Fruit fly (Drosophila melanogaster) whole organism, embryonic: Measurements from ENCODE around the gene CG13837.

Experiments
- Ada2b ChIP-seq: fragments of 200-800 bp; sonication (Bioruptor generic); IDR thresholded peaks from 2 replicates; pipeline ENCODE4 v1.3.6; 2022; ENCODE audit warnings: missing biosample characterization, missing genetic modification characterization
- Atf6 ChIP-seq: fragments of 200-800 bp; sonication (Bioruptor generic); IDR thresholded peaks from 2 replicates; pipeline ENCODE4 v1.3.6; 2022; ENCODE audit warnings: missing biosample characterization, missing genetic modification characterization
- BEAF-32 ChIP-seq: fragments of 200-800 bp; sonication (Bioruptor generic); optimal IDR thresholded peaks from 3 replicates; lab custom pipeline; 2017; ENCODE audit warnings: missing biosample characterization, missing genetic modification characterization, mild to moderate bottlenecking, moderate library complexity, missing genetic modification reagents
- BtbVII ChIP-seq: fragments of 200-800 bp; sonication (Bioruptor generic); optimal IDR thresholded peaks from 3 replicates; lab custom pipeline; 2017; ENCODE audit warnings: missing biosample characterization, mild to moderate bottlenecking, missing genetic modification characterization
- CG1233 ChIP-seq: fragments of 200-800 bp; sonication (Bioruptor generic); optimal IDR thresholded peaks from 4 replicates; lab custom pipeline; 2018; ENCODE audit warnings: missing biosample characterization, mild to moderate bottlenecking, missing genetic modification characterization
- CG12942 ChIP-seq: fragments of 200-800 bp; sonication (Bioruptor generic); optimal IDR thresholded peaks from 3 replicates; lab custom pipeline; 2016; ENCODE audit warnings: missing biosample characterization, missing genetic modification characterization
- CG13123 ChIP-seq: fragments of 200-800 bp; sonication (Bioruptor generic); optimal IDR thresholded peaks from 2 replicates; lab custom pipeline; 2016; ENCODE audit warnings: missing biosample characterization, missing genetic modification characterization
- CG1529 ChIP-seq: fragments of 200-800 bp; sonication (Bioruptor generic); optimal IDR thresholded peaks from 3 replicates; lab custom pipeline; 2018; ENCODE audit warnings: missing biosample characterization, missing genetic modification characterization
- CG15696 ChIP-seq: fragments of 200-800 bp; sonication (Bioruptor generic); optimal IDR thresholded peaks from 2 replicates; lab custom pipeline; 2019; ENCODE audit warnings: missing biosample characterization, mild to moderate bottlenecking, missing genetic modification characterization, moderate library complexity
- CG17186 ChIP-seq: fragments of 200-800 bp; sonication (Bioruptor generic); optimal IDR thresholded peaks from 3 replicates; lab custom pipeline; 2017; ENCODE audit warnings: missing biosample characterization, missing genetic modification reagents, missing genetic modification characterization
- CG17385 ChIP-seq: fragments of 200-800 bp; sonication (Bioruptor generic); optimal IDR thresholded peaks from 3 replicates; lab custom pipeline; 2018; ENCODE audit warnings: missing biosample characterization, mild to moderate bottlenecking, missing genetic modification characterization
- CG18262 ChIP-seq: fragments of 200-800 bp; optimal IDR thresholded peaks from 3 replicates; lab custom pipeline; 2019; ENCODE audit warnings: missing biosample characterization, mild to moderate bottlenecking, missing genetic modification characterization, moderate library complexity
- CG1832 ChIP-seq: fragments of 200-800 bp; sonication (Bioruptor generic); optimal IDR thresholded peaks from 2 replicates; lab custom pipeline; 2017; ENCODE audit warnings: missing biosample characterization, mild to moderate bottlenecking, missing genetic modification characterization, inconsistent platforms
- CG18619 ChIP-seq: fragments of 200-800 bp; sonication (Bioruptor generic); optimal IDR thresholded peaks from 3 replicates; lab custom pipeline; 2017; ENCODE audit warnings: missing biosample characterization, mild to moderate bottlenecking, missing genetic modification characterization
- CG2199 ChIP-seq: fragments of 200-800 bp; sonication (Bioruptor generic); IDR thresholded peaks from 3 replicates; pipeline ENCODE4 v1.3.6; 2022; ENCODE audit warnings: missing biosample characterization, missing genetic modification characterization
- CG3838 ChIP-seq: fragments of 200-800 bp; sonication (Bioruptor generic); optimal IDR thresholded peaks from 3 replicates; lab custom pipeline; 2016; ENCODE audit warnings: missing biosample characterization, missing genetic modification characterization
- CG3847 ChIP-seq: fragments of 200-800 bp; sonication (Bioruptor generic); IDR thresholded peaks from 2 replicates; pipeline ENCODE4 v1.3.6; 2022; ENCODE audit warnings: missing biosample characterization, missing genetic modification characterization
- CG6791 ChIP-seq: fragments of 200-800 bp; sonication (Bioruptor generic); IDR thresholded peaks from 3 replicates; pipeline ENCODE4 v1.3.6; 2022; ENCODE audit warnings: missing biosample characterization, missing genetic modification characterization; ENCODE audit not compliant: partially characterized antibody
- CG9609 ChIP-seq: fragments of 200-800 bp; sonication (Bioruptor generic); optimal IDR thresholded peaks from 3 replicates; lab custom pipeline; 2016; ENCODE audit warnings: missing biosample characterization, missing genetic modification characterization
- CG9727 ChIP-seq: fragments of 200-800 bp; sonication (Bioruptor generic); optimal IDR thresholded peaks from 3 replicates; lab custom pipeline; 2017; ENCODE audit warnings: missing biosample characterization, mild to moderate bottlenecking, missing genetic modification characterization
- CG9876 ChIP-seq: fragments of 200-800 bp; sonication (Bioruptor generic); optimal IDR thresholded peaks from 2 replicates; lab custom pipeline; 2016; ENCODE audit warnings: missing biosample characterization, missing genetic modification characterization
- CG9932 ChIP-seq: fragments of 200-800 bp; sonication (Bioruptor generic); IDR thresholded peaks from 2 replicates; pipeline ENCODE4 v1.3.6; 2022; ENCODE audit warnings: missing biosample characterization, missing genetic modification characterization
- Chrac-16 ChIP-seq: fragments of 200-800 bp; sonication (Bioruptor generic); optimal IDR thresholded peaks from 3 replicates; lab custom pipeline; 2016; ENCODE audit warnings: missing biosample characterization, missing genetic modification characterization
- CrebB ChIP-seq: fragments of 200-800 bp; sonication (Bioruptor generic); optimal IDR thresholded peaks from 3 replicates; lab custom pipeline; 2018; ENCODE audit warnings: missing biosample characterization, mild to moderate bottlenecking, missing genetic modification characterization
- GATAe ChIP-seq: fragments of 200-800 bp; sonication (Bioruptor generic); conservative IDR thresholded peaks from 2 replicates; pipeline ENCODE4 v1.3.6; 2022; ENCODE audit warnings: missing biosample characterization, missing genetic modification characterization
- HLH54F ChIP-seq: fragments of 200-800 bp; sonication (Bioruptor generic); optimal IDR thresholded peaks from 3 replicates; lab custom pipeline; 2016; ENCODE audit warnings: missing biosample characterization, missing genetic modification characterization
- Hr51 ChIP-seq, 2 experiments: fragments of 200-800 bp; sonication (Bioruptor generic); optimal IDR thresholded peaks; 2 replicates in 1 of 2; 3 replicates in 1 of 2; lab custom pipeline; 2016 to 2018; ENCODE audit warnings: missing biosample characterization in 2 of 2, missing genetic modification characterization in 2 of 2, mild to moderate bottlenecking in 1 of 2, moderate library complexity in 1 of 2
- MTF-1 ChIP-seq: fragments of 200-800 bp; sonication (Bioruptor generic); optimal IDR thresholded peaks from 2 replicates; lab custom pipeline; 2018; ENCODE audit warnings: missing biosample characterization, mild to moderate bottlenecking, missing genetic modification characterization, borderline replicate concordance
- NfI ChIP-seq: fragments of 200-800 bp; sonication (Bioruptor generic); optimal IDR thresholded peaks from 3 replicates; lab custom pipeline; 2018; ENCODE audit warnings: missing biosample characterization, mild to moderate bottlenecking, missing genetic modification characterization, moderate library complexity
- Spps ChIP-seq: fragments of 200-800 bp; sonication (Bioruptor generic); optimal IDR thresholded peaks from 2 replicates; lab custom pipeline; 2018; ENCODE audit warnings: missing biosample characterization, mild to moderate bottlenecking, missing genetic modification characterization
- Ssrp ChIP-seq: fragments of 200-800 bp; sonication (Bioruptor generic); optimal IDR thresholded peaks from 2 replicates; lab custom pipeline; 2018; ENCODE audit warnings: missing biosample characterization, mild to moderate bottlenecking, missing genetic modification characterization, moderate library complexity
- cas ChIP-seq: fragments of 200-800 bp; sonication (Bioruptor generic); IDR thresholded peaks from 2 replicates; pipeline ENCODE4 v1.3.6; 2022; ENCODE audit warnings: missing biosample characterization, missing genetic modification characterization
- chinmo ChIP-seq: fragments of 200-800 bp; sonication (Bioruptor generic); IDR thresholded peaks from 4 replicates; pipeline ENCODE4 v1.3.6; 2022; ENCODE audit warnings: missing biosample characterization, missing genetic modification characterization; ENCODE audit not compliant: partially characterized antibody
- dimm ChIP-seq: fragments of 200-800 bp; sonication (Bioruptor generic); IDR thresholded peaks from 2 replicates; pipeline ENCODE4 v1.3.6; 2022; ENCODE audit warnings: missing biosample characterization, missing genetic modification characterization
- fd64A ChIP-seq: fragments of 200-800 bp; sonication (Bioruptor generic); optimal IDR thresholded peaks from 3 replicates; lab custom pipeline; 2018; ENCODE audit warnings: missing biosample characterization, mild to moderate bottlenecking, missing genetic modification characterization
- fd96Cb ChIP-seq: fragments of 200-800 bp; sonication (Bioruptor generic); optimal IDR thresholded peaks from 2 replicates; lab custom pipeline; 2018; ENCODE audit warnings: missing biosample characterization, mild to moderate bottlenecking, missing genetic modification characterization, moderate library complexity
- gcm2 ChIP-seq: fragments of 200-800 bp; sonication (Bioruptor generic); optimal IDR thresholded peaks from 2 replicates; lab custom pipeline; 2016; ENCODE audit warnings: missing biosample characterization, missing genetic modification characterization
- grau ChIP-seq: fragments of 200-800 bp; optimal IDR thresholded peaks from 3 replicates; lab custom pipeline; 2019; ENCODE audit warnings: missing biosample characterization, mild to moderate bottlenecking, missing genetic modification characterization, moderate library complexity
- gro ChIP-seq: fragments of 200-800 bp; sonication (Bioruptor generic); optimal IDR thresholded peaks from 2 replicates; lab custom pipeline; 2016; ENCODE audit warnings: missing biosample characterization, missing genetic modification characterization
- insv ChIP-seq, 2 experiments: fragments of 200-800 bp; sonication (Bioruptor generic); optimal IDR thresholded peaks; 3 replicates each; lab custom pipeline; 2016 to 2018; ENCODE audit warnings: missing biosample characterization in 2 of 2, missing genetic modification characterization in 2 of 2
- lilli ChIP-seq: fragments of 200-800 bp; sonication (Bioruptor generic); optimal IDR thresholded peaks from 3 replicates; lab custom pipeline; 2016; ENCODE audit warnings: missing biosample characterization, missing genetic modification characterization
- lmd ChIP-seq: fragments of 200-800 bp; sonication (Bioruptor generic); IDR thresholded peaks from 2 replicates; pipeline ENCODE4 v1.3.6; 2022; ENCODE audit warnings: missing biosample characterization, missing genetic modification characterization
- sc ChIP-seq, 3 experiments: fragments of >200 bp in 2 of 3; fragments of 200-800 bp in 1 of 3; sonication (Bioruptor generic) in 1 of 3; optimal IDR thresholded peaks; 2 replicates in 2 of 3; 3 replicates in 1 of 3; lab custom pipeline; 2017; ENCODE audit warnings: mild to moderate bottlenecking in 1 of 3, missing biosample characterization in 1 of 3, missing genetic modification characterization in 1 of 3, missing genetic modification reagents in 1 of 3
- shn ChIP-seq: fragments of 200-800 bp; sonication (Bioruptor generic); optimal IDR thresholded peaks from 3 replicates; lab custom pipeline; 2016; ENCODE audit warnings: missing biosample characterization, missing genetic modification characterization
- sug ChIP-seq: fragments of 200-800 bp; optimal IDR thresholded peaks from 2 replicates; lab custom pipeline; 2019; ENCODE audit warnings: missing biosample characterization, mild to moderate bottlenecking, missing genetic modification characterization, moderate library complexity
- zf30C ChIP-seq: fragments of 200-800 bp; sonication (Bioruptor generic); optimal IDR thresholded peaks from 3 replicates; lab custom pipeline; 2018; ENCODE audit warnings: missing biosample characterization, mild to moderate bottlenecking, missing genetic modification characterization

CG13837 gene

dm6 chr3R:23058858-23059257 lies 15.1 kb downstream of the CG13837 start, which contains the start of gene Ctns:
Gene Ctns, minus strand, starts transcription at chr3R:23058958.
- TF ChIP-seq HLH54F (GFP tag; lab: Kevin White, UChicago) (no peak), lmd (GFP tag; lab: Robert Waterston, UW) (peak; percentile 15; the same call in 1 of the 2 replicates)
- TF ChIP-seq, all 482 proteins: peak for 1

- TF ChIP-seq CG17385 (GFP tag; lab: Kevin White, UChicago) = no peak
- TF ChIP-seq shn (GFP tag; lab: Kevin White, UChicago) = no peak
- no peak for TF ChIP-seq CG9876 (GFP tag; lab: Kevin White, UChicago)
Measured at dm6 chr3R:23060166-23060565, 16.4 kb downstream of the CG13837 start.

dm6 chr3R:23061209-23061608 lies 17.4 kb downstream of the CG13837 start, which contains the start of the genes sav and Ublcp1:
Gene sav, minus strand, starts transcription at chr3R:23061304.
Gene Ublcp1, plus strand, starts transcription at chr3R:23061493.
- TF ChIP-seq Hr51 (GFP tag; optimal IDR thresholded peaks at IDR 0.05; lab: Kevin White, UChicago) (no peak), Atf6 (GFP tag; lab: Robert Waterston, UW) (no peak; the same call in 1 of the 2 replicates), CG6791 (peak; percentile 88), fd96Cb (tag; lab: Kevin White, UChicago) (no peak), dimm (GFP tag; lab: Robert Waterston, UW) (no peak), gcm2 (GFP tag; lab: Kevin White, UChicago) (no peak), Chrac-16 (GFP tag; lab: Kevin White, UChicago) (peak; percentile 17), CG17186 (GFP tag; lab: Kevin White, UChicago) (no peak), CG9609 (GFP tag; lab: Kevin White, UChicago) (peak; percentile 0), CrebB (tag; lab: Kevin White, UChicago) (no peak), CG9727 (GFP tag; lab: Kevin White, UChicago) (peak; percentile 44), CG2199 (GFP tag; lab: Robert Waterston, UW) (no peak), CG18262 (tag; lab: Kevin White, UChicago) (peak; percentile 55), Spps (peak; percentile 17), CG13123 (GFP tag; lab: Kevin White, UChicago) (no peak), grau (peak; percentile 25), zf30C (GFP tag; lab: Kevin White, UChicago) (no peak), CG18619 (no peak), sug (tag; lab: Kevin White, UChicago) (peak; percentile 13), chinmo (GFP tag; lab: Robert Waterston, UW) (peak; percentile 71; the same call in 3 of the 4 replicates), BEAF-32 (GFP tag; lab: Kevin White, UChicago) (peak; percentile 76), CG12942 (peak; percentile 0), BtbVII (no peak), CG9932 (peak; percentile 41; the same call in 1 of the 2 replicates), CG3838 (no peak), CG3847 (GFP tag; lab: Robert Waterston, UW) (0 out of 2 replicates have a peak, but pooled peaks have one; percentile 16), CG1832 (GFP tag; lab: Kevin White, UChicago) (no peak), MTF-1 (no peak), insv (GFP tag; optimal IDR thresholded peaks at IDR 0.05; lab: Kevin White, UChicago) (no peak), fd64A (GFP tag; lab: Kevin White, UChicago) (no peak), NfI (peak; percentile 11), Ssrp (tag; lab: Kevin White, UChicago) (peak; percentile 17), sc (optimal IDR thresholded peaks at IDR 0.05; lab: Kevin White, UChicago) (no peak), sc (GFP tag; optimal IDR thresholded peaks at IDR 0.05; lab: Kevin White, UChicago) (no peak), lilli (peak; percentile 27), gro (GFP tag; lab: Kevin White, UChicago) (no peak), CG15696 (no peak), Ada2b (GFP tag; lab: Robert Waterston, UW) (no peak), CG1529 (GFP tag; lab: Kevin White, UChicago) (no peak), CG1233 (GFP tag; lab: Kevin White, UChicago) (no peak), cas (GFP tag; lab: Robert Waterston, UW) (no peak), GATAe (GFP tag; lab: Robert Waterston, UW) (no peak)
